Fruit fly (Drosophila melanogaster) whole organism, embryonic: ENCODE results near the gene wcy.

ENCODE experiments used
- CG5180 ChIP-seq: fragments of 200-800 bp; sonication (Bioruptor generic); optimal IDR thresholded peaks from 3 replicates; lab custom pipeline; 2017; ENCODE audit warnings: missing biosample characterization, missing genetic modification characterization, mild to moderate bottlenecking, moderate library complexity, missing genetic modification reagents
- CG9932 ChIP-seq: fragments of 200-800 bp; sonication (Bioruptor generic); IDR thresholded peaks from 2 replicates; pipeline ENCODE4 v1.3.6; 2022; ENCODE audit warnings: missing biosample characterization, missing genetic modification characterization
- Rx ChIP-seq: fragments of 200-800 bp; sonication (Bioruptor generic); IDR thresholded peaks from 2 replicates; pipeline ENCODE4 v1.3.6; 2022; ENCODE audit warnings: missing biosample characterization, missing genetic modification characterization
- Sry-δ ChIP-seq: fragments of 200-800 bp; sonication (Bioruptor generic); optimal IDR thresholded peaks from 2 replicates; lab custom pipeline; 2016; ENCODE audit warnings: missing biosample characterization, missing genetic modification characterization
- Stat92E ChIP-seq, 3 experiments: fragments of >200 bp in 2 of 3; fragments of 200-800 bp in 1 of 3; sonication (Bioruptor generic) in 1 of 3; optimal IDR thresholded peaks; 2 replicates each; lab custom pipeline; 2017 to 2019; ENCODE audit warnings: missing biosample characterization in 3 of 3, missing genetic modification characterization in 3 of 3, mild to moderate bottlenecking in 1 of 3, moderate library complexity in 1 of 3
- abd-A ChIP-seq: fragments of 200-800 bp; sonication (Bioruptor generic); optimal IDR thresholded peaks from 3 replicates; lab custom pipeline; 2019; ENCODE audit warnings: missing biosample characterization, mild to moderate bottlenecking, missing genetic modification characterization, moderate library complexity
- ind ChIP-seq: fragments of 200-800 bp; sonication (Bioruptor generic); optimal IDR thresholded peaks from 3 replicates; lab custom pipeline; 2016; ENCODE audit warnings: missing biosample characterization, missing genetic modification characterization

DNA sequence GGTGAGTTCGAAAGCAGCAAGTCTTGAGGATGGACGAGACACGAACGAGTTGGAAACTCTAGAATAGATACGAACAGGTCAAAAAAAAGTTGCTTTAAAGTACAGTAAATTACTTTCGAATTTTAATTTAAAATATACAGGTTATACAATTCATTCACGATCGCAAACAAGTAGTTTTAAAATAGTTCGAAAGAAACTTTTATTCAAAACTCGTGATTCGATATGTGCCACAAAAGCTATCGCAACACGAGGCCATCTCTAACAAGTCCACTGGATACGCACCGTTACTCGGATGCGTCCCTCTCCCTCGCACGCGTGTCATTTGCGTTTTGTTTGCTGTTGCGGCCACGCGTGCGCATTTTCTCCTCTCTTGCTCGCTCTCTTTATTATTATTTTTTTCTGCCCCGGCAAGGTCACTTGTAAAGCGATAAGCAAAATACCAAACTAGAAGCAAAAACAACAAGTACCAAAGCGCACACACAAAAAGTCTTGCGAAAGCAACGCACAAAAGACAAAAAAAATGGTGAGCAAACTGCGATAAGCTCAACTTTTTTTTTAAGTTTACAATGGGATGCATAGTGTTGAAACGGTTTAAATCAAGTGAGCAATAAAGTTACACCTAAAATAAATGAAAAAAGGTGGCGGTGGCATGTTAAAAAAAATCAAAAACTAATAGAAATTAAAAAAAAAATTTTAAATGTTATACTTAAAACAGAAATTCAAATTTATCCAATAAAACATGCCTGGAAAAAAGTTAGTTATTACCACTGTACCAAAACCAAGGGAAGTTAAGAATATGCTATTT lies 47.5 kb upstream of the wcy start:
- peak; percentile 49 for TF ChIP-seq Rx (GFP tag; lab: Robert Waterston, UW)
- TF ChIP-seq Stat92E (GFP tag; optimal IDR thresholded peaks at IDR 0.05; lab: Kevin White, UChicago): no peak
- TF ChIP-seq Sry-δ (GFP tag; lab: Kevin White, UChicago): peak; percentile 87
- peak; percentile 63 for TF ChIP-seq CG9932
- TF ChIP-seq abd-A: no peak
- peak; percentile 55 for TF ChIP-seq ind (GFP tag; lab: Kevin White, UChicago)
- TF ChIP-seq CG5180 (GFP tag; lab: Kevin White, UChicago): peak; percentile 54
